Worm (Caenorhabditis elegans) whole organism, early embryonic: Measurements from ENCODE around the gene R06F6.8.

Source experiments
- B0310.2 ChIP-seq: sonication (generic microtip); optimal IDR thresholded peaks from 2 replicates; lab custom pipeline; 2016; ENCODE audit warnings: mild to moderate bottlenecking, missing genetic modification characterization, missing compliant biosample characterization
- F13C5.2 ChIP-seq: sonication (generic microtip); optimal IDR thresholded peaks from 2 replicates; lab custom pipeline; 2017; ENCODE audit warnings: mild to moderate bottlenecking, missing genetic modification characterization, inconsistent platforms, missing compliant biosample characterization
- aly-1 ChIP-seq: sonication (generic microtip); optimal IDR thresholded peaks from 2 replicates; lab custom pipeline; 2016; ENCODE audit warnings: missing genetic modification characterization, missing compliant biosample characterization
- ama-1 ChIP-seq: fragments of 150-350 bp; optimal IDR thresholded peaks from 2 replicates; lab custom pipeline; 2014
- ceh-13 ChIP-seq: fragments of 200-800 bp; sonication (Bioruptor generic); optimal IDR thresholded peaks from 2 replicates; lab custom pipeline; 2018; ENCODE audit warnings: mild to moderate bottlenecking, missing genetic modification characterization, missing compliant biosample characterization
- ceh-36 ChIP-seq: sonication (generic microtip); optimal IDR thresholded peaks from 2 replicates; lab custom pipeline; 2016; ENCODE audit warnings: missing genetic modification characterization, inconsistent platforms, missing compliant biosample characterization
- ets-7 ChIP-seq: sonication (generic microtip); optimal IDR thresholded peaks from 2 replicates; lab custom pipeline; 2016; ENCODE audit warnings: missing genotype, missing genetic modification characterization, missing compliant biosample characterization
- flt-1 ChIP-seq: fragments of 200-800 bp; sonication (Bioruptor generic); IDR thresholded peaks from 2 replicates; pipeline ENCODE4 v1.3.6; 2022; ENCODE audit warnings: missing genetic modification characterization, missing compliant biosample characterization
- hmbx-1 ChIP-seq: sonication (generic microtip); optimal IDR thresholded peaks from 2 replicates; lab custom pipeline; 2016; ENCODE audit warnings: mild to moderate bottlenecking, missing genetic modification characterization, missing compliant biosample characterization
- hmg-4 ChIP-seq: fragments of 200-800 bp; sonication (Bioruptor generic); optimal IDR thresholded peaks from 2 replicates; lab custom pipeline; 2018; ENCODE audit warnings: mild to moderate bottlenecking, missing genetic modification characterization, missing compliant biosample characterization
- hnd-1 ChIP-seq: sonication (generic microtip); optimal IDR thresholded peaks from 2 replicates; lab custom pipeline; 2016; ENCODE audit warnings: missing genetic modification characterization, missing compliant biosample characterization
- pes-1 ChIP-seq: fragments of 200-800 bp; sonication (Bioruptor generic); IDR thresholded peaks from 2 replicates; pipeline ENCODE4 v1.3.6; 2022; ENCODE audit warnings: missing genetic modification reagents, missing genetic modification characterization, missing compliant biosample characterization
- scrt-1 ChIP-seq: fragments of 200-800 bp; sonication (Bioruptor generic); IDR thresholded peaks from 2 replicates; pipeline ENCODE4 v1.3.6; 2022; ENCODE audit warnings: missing genetic modification characterization, missing compliant biosample characterization
- sea-1 ChIP-seq: fragments of 200-800 bp; sonication (Bioruptor generic); conservative IDR thresholded peaks from 2 replicates; pipeline ENCODE4 v1.3.6; 2022; ENCODE audit warnings: missing genetic modification characterization, missing compliant biosample characterization
- tbx-11 ChIP-seq: fragments of 200-800 bp; sonication (Bioruptor generic); IDR thresholded peaks from 2 replicates; pipeline ENCODE4 v1.3.6; 2022; ENCODE audit warnings: missing genetic modification characterization, missing compliant biosample characterization
- tbx-37 ChIP-seq: fragments of 200-800 bp; sonication (Bioruptor generic); conservative IDR thresholded peaks from 2 replicates; pipeline ENCODE4 v1.3.6; 2022; ENCODE audit warnings: missing genetic modification reagents, missing genetic modification characterization, missing compliant biosample characterization
- tra-4 ChIP-seq: sonication (generic microtip); optimal IDR thresholded peaks from 2 replicates; lab custom pipeline; 2017; ENCODE audit warnings: missing genetic modification characterization, missing compliant biosample characterization

The R06F6.8 gene

DNA sequence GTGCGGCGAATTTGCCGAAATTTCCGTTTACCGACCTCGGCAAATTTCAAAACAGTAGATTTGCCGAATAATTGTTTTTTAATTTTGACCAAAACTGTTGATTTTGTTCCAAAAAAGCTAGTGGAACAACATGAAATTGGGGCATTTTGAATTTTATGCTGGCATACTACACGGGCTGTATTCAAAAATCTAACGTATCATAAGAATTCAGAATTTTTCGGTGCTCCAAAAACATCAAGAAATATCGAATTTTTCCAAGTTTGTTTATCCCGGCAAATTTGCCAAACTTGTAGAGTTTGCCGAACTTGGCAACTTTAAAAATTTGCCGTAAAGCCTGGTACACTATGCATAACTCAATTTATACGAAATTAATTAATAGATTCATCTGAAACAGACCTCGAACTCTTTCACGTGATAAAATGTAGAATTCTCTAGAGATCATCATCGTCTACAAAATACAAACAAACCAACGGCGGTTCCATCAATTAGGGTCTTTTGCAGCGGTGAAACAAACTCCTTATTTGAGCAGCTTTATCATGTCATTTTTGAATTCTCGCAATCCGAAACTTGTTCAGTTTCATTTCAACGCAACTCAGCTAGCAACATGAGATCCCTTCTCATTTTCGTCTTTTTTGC is 11.0 kb downstream of the R06F6.8 start, which contains the start of gene R06F6.14:
Gene R06F6.14 (plus strand): TSS at position 586 of the 636 bp plus-strand sequence.
- TF ChIP-seq ceh-13 (GFP tag; lab: Kevin White, UChicago) (no peak), flt-1 (GFP tag; lab: Robert Waterston, UW) (no peak), B0310.2 (no peak), pes-1 (no peak), hnd-1 (no peak), aly-1 (tag; lab: Kevin White, UChicago) (no peak), hmbx-1 (tag; lab: Kevin White, UChicago) (no peak), hmg-4 (GFP tag; lab: Kevin White, UChicago) (no peak), F13C5.2 (tag; lab: Kevin White, UChicago) (no peak), tbx-11 (no peak), ama-1 (lab: Kevin White, UChicago) (no peak), tra-4 (tag; lab: Kevin White, UChicago) (no peak), ets-7 (tag; lab: Kevin White, UChicago) (no peak), ceh-36 (tag; lab: Kevin White, UChicago) (no peak), sea-1 (no peak), tbx-37 (GFP tag; lab: Robert Waterston, UW) (no peak), scrt-1 (GFP tag; lab: Robert Waterston, UW) (no peak)

DNA sequence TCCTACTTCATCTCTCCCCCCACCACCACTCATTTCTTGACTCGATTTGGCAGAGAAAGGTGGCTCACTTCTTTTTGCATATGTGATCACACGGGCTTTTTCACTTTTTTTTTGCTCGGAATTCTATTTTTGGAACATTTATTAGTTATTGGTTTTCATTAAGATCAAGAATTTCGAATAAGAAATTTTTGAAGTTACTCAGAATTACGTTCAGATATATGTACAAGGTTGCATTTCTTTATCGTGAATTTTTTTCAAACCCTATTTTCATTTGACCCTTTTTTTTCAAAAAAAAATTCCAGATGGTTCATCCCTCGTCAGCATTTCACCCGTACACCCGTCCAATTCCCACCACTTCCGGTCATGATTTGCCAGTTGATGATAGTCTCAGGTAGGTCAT is 14.3 kb downstream of the R06F6.8 start, which contains the start of gene ceh-62:
Gene ceh-62 (plus strand): TSS at position 301 of the 400 bp plus-strand sequence.
- no peak for TF ChIP-seq ets-7 (tag; lab: Kevin White, UChicago)
- no peak for TF ChIP-seq B0310.2
- TF ChIP-seq aly-1 (tag; lab: Kevin White, UChicago) = no peak
- TF ChIP-seq ceh-36 (tag; lab: Kevin White, UChicago) = no peak
- no peak for TF ChIP-seq pes-1
- no peak for TF ChIP-seq tbx-11
- TF ChIP-seq scrt-1 (GFP tag; lab: Robert Waterston, UW) = no peak
- no peak for TF ChIP-seq flt-1 (GFP tag; lab: Robert Waterston, UW)
- no peak for TF ChIP-seq ama-1 (lab: Kevin White, UChicago)
- TF ChIP-seq ceh-13 (GFP tag; lab: Kevin White, UChicago) = no peak
- no peak for TF ChIP-seq hnd-1
- TF ChIP-seq hmbx-1 (tag; lab: Kevin White, UChicago) = no peak
- TF ChIP-seq tra-4 (tag; lab: Kevin White, UChicago) = no peak

DNA sequence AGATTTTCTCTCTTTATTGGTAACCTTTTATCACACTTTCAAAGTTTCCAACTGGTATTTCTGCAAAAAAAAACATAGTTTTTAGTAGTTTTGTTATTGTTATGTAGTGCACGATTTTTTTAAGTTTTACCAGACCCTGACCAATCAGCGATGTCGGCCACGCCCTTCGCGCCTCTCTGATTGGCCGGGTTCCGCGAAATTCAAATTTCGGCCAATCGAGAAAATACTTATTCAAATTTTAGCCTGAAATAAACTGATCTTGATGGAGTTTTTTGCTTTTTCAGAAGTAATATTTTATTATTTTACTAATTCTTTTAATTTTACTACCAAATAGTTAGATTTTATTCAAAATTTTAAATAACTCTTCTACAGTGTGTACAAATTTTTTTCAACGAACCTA is 14.9 kb downstream of the R06F6.8 start:
- no peak for TF ChIP-seq hmbx-1 (tag; lab: Kevin White, UChicago)
- no peak for TF ChIP-seq hmg-4 (GFP tag; lab: Kevin White, UChicago)
- TF ChIP-seq ceh-13 (GFP tag; lab: Kevin White, UChicago) = no peak
- TF ChIP-seq sea-1 = no peak
- no peak for TF ChIP-seq tbx-37 (GFP tag; lab: Robert Waterston, UW)
- TF ChIP-seq scrt-1 (GFP tag; lab: Robert Waterston, UW) = no peak
- TF ChIP-seq ama-1 (lab: Kevin White, UChicago) = no peak
- no peak for TF ChIP-seq B0310.2
- TF ChIP-seq pes-1 = no peak
- no peak for TF ChIP-seq flt-1 (GFP tag; lab: Robert Waterston, UW)
- no peak for TF ChIP-seq ets-7 (tag; lab: Kevin White, UChicago)
- TF ChIP-seq tra-4 (tag; lab: Kevin White, UChicago) = no peak
- no peak for TF ChIP-seq hnd-1
- no peak for TF ChIP-seq tbx-11
- no peak for TF ChIP-seq aly-1 (tag; lab: Kevin White, UChicago)

DNA sequence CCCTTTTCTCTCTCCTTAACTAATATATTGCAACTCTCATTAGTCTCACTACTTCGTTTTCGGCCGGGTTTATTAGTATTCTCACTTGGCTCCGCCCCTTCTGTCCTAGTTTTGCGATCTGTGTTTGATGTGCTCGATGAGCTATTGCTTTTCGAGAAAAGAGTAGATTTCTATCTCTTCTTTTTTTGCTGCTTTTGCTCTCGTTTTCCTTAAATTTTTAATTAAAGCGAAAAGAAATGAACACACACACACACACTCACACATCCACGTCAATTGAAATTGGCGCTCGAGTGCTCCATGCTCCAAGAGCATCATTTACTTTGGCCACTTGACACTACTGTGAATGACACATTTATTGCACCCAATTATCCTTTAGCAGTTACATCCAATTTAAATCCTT is 15.3 kb downstream of the R06F6.8 start:
- no peak for TF ChIP-seq pes-1
- TF ChIP-seq ceh-36 (tag; lab: Kevin White, UChicago) = no peak
- no peak for TF ChIP-seq flt-1 (GFP tag; lab: Robert Waterston, UW)
- TF ChIP-seq tbx-37 (GFP tag; lab: Robert Waterston, UW) = no peak
- TF ChIP-seq ama-1 (lab: Kevin White, UChicago) = no peak
- TF ChIP-seq hnd-1 = no peak
- TF ChIP-seq tbx-11 = no peak
- no peak for TF ChIP-seq B0310.2
- TF ChIP-seq aly-1 (tag; lab: Kevin White, UChicago) = no peak
- TF ChIP-seq ceh-13 (GFP tag; lab: Kevin White, UChicago) = no peak

DNA sequence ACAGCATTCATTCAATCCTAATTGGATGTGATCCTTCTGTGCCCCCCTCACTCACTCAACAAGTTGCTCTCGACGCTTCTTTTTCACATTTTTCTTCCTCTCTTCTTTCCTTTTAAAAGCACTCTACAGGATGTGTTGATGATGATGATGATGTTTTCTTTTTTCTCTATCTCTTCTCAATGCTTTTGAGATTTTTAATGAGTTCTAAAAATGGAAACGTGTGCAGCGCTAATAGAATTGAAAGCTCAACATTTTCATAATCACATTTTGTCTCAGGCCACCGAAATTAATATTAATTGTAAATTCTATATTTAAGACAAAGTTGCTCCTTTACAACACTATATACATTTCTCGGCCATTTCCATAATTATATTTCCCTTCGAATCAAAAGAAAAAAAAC is 19.6 kb downstream of the R06F6.8 start:
- TF ChIP-seq hmg-4 (GFP tag; lab: Kevin White, UChicago) (no peak), ceh-36 (tag; lab: Kevin White, UChicago) (no peak), hmbx-1 (tag; lab: Kevin White, UChicago) (no peak), ama-1 (lab: Kevin White, UChicago) (no peak), ceh-13 (GFP tag; lab: Kevin White, UChicago) (no peak), flt-1 (GFP tag; lab: Robert Waterston, UW) (no peak), aly-1 (tag; lab: Kevin White, UChicago) (no peak), tbx-37 (GFP tag; lab: Robert Waterston, UW) (no peak), pes-1 (no peak), tra-4 (tag; lab: Kevin White, UChicago) (no peak), B0310.2 (no peak), tbx-11 (no peak), hnd-1 (no peak), sea-1 (no peak), scrt-1 (GFP tag; lab: Robert Waterston, UW) (no peak), ets-7 (tag; lab: Kevin White, UChicago) (no peak)

DNA sequence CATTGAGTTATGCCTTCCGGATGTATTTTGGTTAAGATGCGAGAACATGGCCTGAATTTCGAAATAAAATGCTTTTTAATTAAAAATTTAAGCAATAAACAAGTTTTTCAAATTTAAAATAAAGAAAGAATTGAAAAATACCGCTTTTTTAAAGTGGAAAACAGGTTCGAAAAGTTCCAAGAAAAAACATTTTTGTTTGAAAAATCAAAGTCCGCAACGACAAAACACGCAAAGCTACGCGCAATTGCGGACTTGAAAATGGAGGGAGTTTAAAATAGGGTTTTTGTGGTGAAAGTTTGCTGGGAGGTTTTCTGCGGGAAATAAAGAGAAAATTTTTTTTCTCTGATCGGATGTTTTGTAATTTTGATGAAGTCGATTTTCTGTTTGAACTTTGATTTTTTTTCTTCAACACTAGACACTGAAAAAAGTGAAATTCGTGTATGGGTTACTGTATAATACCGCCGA is 21.3 kb downstream of the R06F6.8 start, which contains the start of gene npp-19:
Gene npp-19 (minus strand): TSS at position 51 of the 465 bp plus-strand sequence.
- TF ChIP-seq tbx-11 (0 out of 2 replicates have a peak, but pooled peaks have one; percentile 41), scrt-1 (GFP tag; lab: Robert Waterston, UW) (no peak), hnd-1 (no peak), flt-1 (GFP tag; lab: Robert Waterston, UW) (no peak), ceh-13 (GFP tag; lab: Kevin White, UChicago) (no peak), F13C5.2 (tag; lab: Kevin White, UChicago) (peak; percentile 53)

DNA sequence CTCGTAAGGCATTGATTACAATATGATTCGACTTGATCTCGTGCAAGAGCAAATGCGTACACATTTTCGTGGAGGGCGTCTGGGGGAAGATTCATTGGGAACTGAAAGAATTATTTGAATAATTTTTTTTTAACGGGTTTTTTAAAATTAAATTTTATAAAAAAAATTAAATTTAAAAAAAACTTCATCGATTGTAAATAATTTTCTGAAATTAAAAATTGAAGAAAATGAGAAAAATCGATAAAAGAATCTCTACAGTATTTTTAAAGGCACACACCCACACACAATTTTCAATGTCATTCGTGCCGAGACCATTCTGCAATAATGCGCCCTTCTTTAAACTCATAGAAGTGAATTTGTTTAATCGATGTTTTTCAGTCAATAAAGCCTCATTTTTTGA is 23.6 kb downstream of the R06F6.8 start, which contains the start of gene set-14:
Gene set-14 (minus strand): TSS at position 101 of the 400 bp plus-strand sequence.
- TF ChIP-seq tbx-11 (no peak), hnd-1 (no peak), flt-1 (GFP tag; lab: Robert Waterston, UW) (no peak), B0310.2 (no peak), sea-1 (no peak), tra-4 (tag; lab: Kevin White, UChicago) (no peak), F13C5.2 (tag; lab: Kevin White, UChicago) (no peak), ceh-13 (GFP tag; lab: Kevin White, UChicago) (no peak), ets-7 (tag; lab: Kevin White, UChicago) (no peak), pes-1 (no peak), tbx-37 (GFP tag; lab: Robert Waterston, UW) (no peak), aly-1 (tag; lab: Kevin White, UChicago) (no peak), hmg-4 (GFP tag; lab: Kevin White, UChicago) (no peak), ceh-36 (tag; lab: Kevin White, UChicago) (no peak), scrt-1 (GFP tag; lab: Robert Waterston, UW) (no peak), ama-1 (lab: Kevin White, UChicago) (no peak), hmbx-1 (tag; lab: Kevin White, UChicago) (no peak)
